Fruit fly (Drosophila melanogaster) whole organism, pupa: ENCODE measurements around the gene CG32052.

Experiments used
- CG10348 ChIP-seq: fragments of 200-800 bp; sonication (Bioruptor generic); IDR thresholded peaks from 2 replicates; pipeline ENCODE4 v1.3.6; 2022; ENCODE audit warnings: missing biosample characterization, missing genetic modification characterization
- CG12605 ChIP-seq: fragments of 200-800 bp; sonication (Bioruptor generic); IDR thresholded peaks from 2 replicates; pipeline ENCODE4 v1.3.6; 2022; ENCODE audit warnings: missing biosample characterization, missing genetic modification characterization
- CG13204 ChIP-seq: fragments of 200-800 bp; sonication (Bioruptor generic); optimal IDR thresholded peaks from 2 replicates; lab custom pipeline; 2018; ENCODE audit warnings: missing biosample characterization, mild to moderate bottlenecking, missing genetic modification characterization, moderate library complexity
- CG14655 ChIP-seq: fragments of 200-800 bp; sonication (Bioruptor generic); optimal IDR thresholded peaks from 3 replicates; lab custom pipeline; 2017; ENCODE audit warnings: mild to moderate bottlenecking, missing biosample characterization, missing genetic modification reagents, missing genetic modification characterization
- CG15710 ChIP-seq: fragments of 200-800 bp; sonication (Bioruptor generic); optimal IDR thresholded peaks from 2 replicates; lab custom pipeline; 2018; ENCODE audit warnings: missing biosample characterization, mild to moderate bottlenecking, missing genetic modification characterization, moderate library complexity
- CG17806 ChIP-seq: fragments of 200-800 bp; sonication (Bioruptor generic); optimal IDR thresholded peaks from 2 replicates; lab custom pipeline; 2018; ENCODE audit warnings: missing biosample characterization, mild to moderate bottlenecking, missing genetic modification characterization, moderate library complexity
- CG32121 ChIP-seq: fragments of 200-800 bp; sonication (Bioruptor generic); IDR thresholded peaks from 2 replicates; pipeline ENCODE4 v1.3.6; 2022; ENCODE audit warnings: missing biosample characterization, missing genetic modification characterization
- CG34367 ChIP-seq: fragments of 200-800 bp; sonication (Bioruptor generic); optimal IDR thresholded peaks from 2 replicates; lab custom pipeline; 2018; ENCODE audit warnings: missing biosample characterization, mild to moderate bottlenecking, missing genetic modification characterization
- CG4496 ChIP-seq: fragments of 200-800 bp; sonication (Bioruptor generic); IDR thresholded peaks from 3 replicates; pipeline ENCODE4 v1.3.6; 2022; ENCODE audit warnings: missing biosample characterization, missing genetic modification characterization
- CG8159 ChIP-seq: fragments of 200-800 bp; sonication (Bioruptor generic); optimal IDR thresholded peaks from 3 replicates; lab custom pipeline; 2018; ENCODE audit warnings: missing biosample characterization, mild to moderate bottlenecking, missing genetic modification characterization, moderate library complexity
- CG8301 ChIP-seq: fragments of 200-800 bp; sonication (Bioruptor generic); optimal IDR thresholded peaks from 2 replicates; lab custom pipeline; 2018; ENCODE audit warnings: missing biosample characterization, mild to moderate bottlenecking, missing genetic modification characterization
- CG9948 ChIP-seq: fragments of 200-800 bp; sonication (Bioruptor generic); optimal IDR thresholded peaks from 2 replicates; lab custom pipeline; 2018; ENCODE audit warnings: missing biosample characterization, mild to moderate bottlenecking, missing genetic modification characterization, moderate library complexity
- D1 ChIP-seq: fragments of 200-800 bp; sonication (Bioruptor generic); optimal IDR thresholded peaks from 2 replicates; lab custom pipeline; 2018; ENCODE audit warnings: missing biosample characterization, mild to moderate bottlenecking, missing genetic modification characterization, moderate library complexity
- Ets98B ChIP-seq: fragments of 200-800 bp; sonication (Bioruptor generic); IDR thresholded peaks from 2 replicates; pipeline ENCODE4 v1.3.6; 2022; ENCODE audit warnings: missing biosample characterization, missing genetic modification characterization
- Pif1A ChIP-seq: fragments of 200-800 bp; sonication (Bioruptor generic); optimal IDR thresholded peaks from 3 replicates; lab custom pipeline; 2016; ENCODE audit warnings: missing biosample characterization, missing genetic modification characterization
- Pif1B ChIP-seq: fragments of 200-800 bp; sonication (Bioruptor generic); optimal IDR thresholded peaks from 3 replicates; lab custom pipeline; 2016; ENCODE audit warnings: missing biosample characterization, missing genetic modification characterization
- Snoo ChIP-seq: fragments of 200-800 bp; sonication (Bioruptor generic); optimal IDR thresholded peaks from 3 replicates; lab custom pipeline; 2017; ENCODE audit warnings: missing biosample characterization, mild to moderate bottlenecking, missing genetic modification characterization, inconsistent platforms
- fd96Ca ChIP-seq: fragments of 200-800 bp; sonication (Bioruptor generic); IDR thresholded peaks from 3 replicates; pipeline ENCODE4 v1.3.6; 2022; ENCODE audit warnings: missing biosample characterization, missing genetic modification characterization
- gl ChIP-seq: fragments of 200-800 bp; sonication (Bioruptor generic); optimal IDR thresholded peaks from 2 replicates; lab custom pipeline; 2018; ENCODE audit warnings: missing biosample characterization, mild to moderate bottlenecking, missing genetic modification characterization
- rn ChIP-seq: fragments of 200-800 bp; sonication (Bioruptor generic); IDR thresholded peaks from 2 replicates; pipeline ENCODE4 v1.3.6; 2022; ENCODE audit warnings: missing biosample characterization, missing genetic modification characterization

Gene CG32052

DNA sequence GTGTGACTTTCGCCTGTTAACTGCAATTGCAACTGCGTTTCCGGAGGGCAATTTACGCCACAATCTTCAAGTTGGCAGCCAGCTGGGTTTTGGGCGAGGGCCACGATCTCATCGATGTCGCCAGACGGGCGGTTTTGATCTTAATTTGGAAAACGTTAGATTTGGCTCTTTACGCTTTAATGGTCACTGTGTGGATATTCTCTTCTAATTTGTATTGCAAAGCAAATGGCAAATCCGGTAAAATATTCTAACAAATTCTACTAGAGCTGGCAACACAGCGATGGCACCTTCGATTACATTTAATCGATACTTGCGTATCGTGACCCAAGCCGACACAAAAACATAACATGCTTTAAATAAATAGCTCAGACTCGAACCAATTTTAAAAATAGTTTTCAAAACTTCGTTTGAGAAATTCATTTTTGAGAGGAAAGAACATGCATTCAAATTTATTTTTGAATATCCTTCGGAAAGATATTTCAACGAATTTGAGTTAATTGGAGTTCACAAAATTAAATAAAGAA is 49.7 kb downstream of the CG32052 start, which contains the start of gene I-2:
TSS of gene I-2 (minus strand) at position 282 of the 524 bp plus-strand sequence.
- TF ChIP-seq D1 = no peak
- TF ChIP-seq rn (GFP tag; lab: Robert Waterston, UW) = no peak
- no peak for TF ChIP-seq CG14655 (GFP tag; lab: Kevin White, UChicago)
- TF ChIP-seq fd96Ca (GFP tag; lab: Robert Waterston, UW) = no peak
- no peak for TF ChIP-seq CG4496 (GFP tag; lab: Robert Waterston, UW)
- no peak for TF ChIP-seq CG17806 (tag; lab: Kevin White, UChicago)
- TF ChIP-seq Pif1B (GFP tag; lab: Kevin White, UChicago) = no peak
- TF ChIP-seq CG34367 (tag; lab: Kevin White, UChicago) = no peak
- no peak for TF ChIP-seq gl (tag; lab: Kevin White, UChicago)
- no peak for TF ChIP-seq CG8301 (tag; lab: Kevin White, UChicago)
- no peak for TF ChIP-seq CG8159 (tag; lab: Kevin White, UChicago)

DNA sequence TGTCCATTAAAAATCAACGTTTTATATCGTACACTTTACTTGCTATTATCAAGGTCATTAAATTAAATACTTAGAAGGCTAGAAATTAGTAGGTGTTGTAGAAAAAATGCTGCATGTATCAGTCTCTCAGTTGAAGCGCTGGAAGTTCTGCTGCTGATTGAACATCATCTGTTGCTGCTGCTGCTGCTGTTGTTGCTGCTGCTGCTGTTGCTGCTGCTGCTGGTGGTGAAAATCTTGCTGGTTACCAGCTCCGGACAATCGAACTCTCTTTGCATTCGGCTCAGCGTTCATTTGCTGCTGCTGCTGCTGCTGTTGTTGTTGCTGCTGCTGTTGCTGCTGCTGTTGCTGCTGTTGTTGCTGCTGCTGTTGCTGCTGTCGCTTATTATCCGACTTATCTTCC is 50.2 kb downstream of the CG32052 start:
- TF ChIP-seq rn (GFP tag; lab: Robert Waterston, UW) = no peak
- TF ChIP-seq CG9948 (tag; lab: Kevin White, UChicago) = no peak
- no peak for TF ChIP-seq Ets98B (GFP tag; lab: Robert Waterston, UW)
- no peak for TF ChIP-seq Pif1B (GFP tag; lab: Kevin White, UChicago)
- no peak for TF ChIP-seq CG15710 (tag; lab: Kevin White, UChicago)
- TF ChIP-seq fd96Ca (GFP tag; lab: Robert Waterston, UW) = no peak
- no peak for TF ChIP-seq CG17806 (tag; lab: Kevin White, UChicago)
- no peak for TF ChIP-seq CG4496 (GFP tag; lab: Robert Waterston, UW)
- no peak for TF ChIP-seq CG8159 (tag; lab: Kevin White, UChicago)
- TF ChIP-seq CG32121 (GFP tag; lab: Robert Waterston, UW) = no peak
- TF ChIP-seq, all 21 proteins: peak for 0

DNA sequence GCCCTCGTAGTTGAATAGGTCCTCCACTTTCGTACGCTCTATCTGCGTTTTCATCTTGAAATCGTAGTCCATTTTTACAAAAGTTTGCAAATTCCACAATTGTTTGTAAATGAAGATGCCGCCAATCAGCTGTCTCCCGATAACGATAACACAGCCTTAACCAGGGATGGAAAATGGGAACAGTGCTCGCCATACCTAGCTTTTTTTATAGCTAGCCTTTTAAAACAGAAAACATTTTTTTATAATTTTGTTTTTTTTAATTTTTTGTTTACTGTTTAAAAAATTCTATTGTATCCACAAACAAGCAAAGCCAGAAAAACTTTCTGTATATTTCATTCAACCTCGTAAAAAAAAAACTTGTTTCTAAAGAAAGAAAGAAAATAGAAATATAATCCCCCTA is 51.7 kb downstream of the CG32052 start, which contains the start of gene Cdk8:
TSS of gene Cdk8 (minus strand) at position 137 of the 400 bp plus-strand sequence.
- no peak for TF ChIP-seq Ets98B (GFP tag; lab: Robert Waterston, UW)
- TF ChIP-seq Snoo (tag; lab: Kevin White, UChicago) = no peak
- no peak for TF ChIP-seq CG4496 (GFP tag; lab: Robert Waterston, UW)
- TF ChIP-seq CG34367 (tag; lab: Kevin White, UChicago) = no peak
- no peak for TF ChIP-seq CG14655 (GFP tag; lab: Kevin White, UChicago)
- no peak for TF ChIP-seq Pif1A
- TF ChIP-seq D1 = peak; percentile 53
- peak; percentile 5 for TF ChIP-seq CG17806 (tag; lab: Kevin White, UChicago)
- TF ChIP-seq CG8301 (tag; lab: Kevin White, UChicago) = no peak
- no peak for TF ChIP-seq CG8159 (tag; lab: Kevin White, UChicago)
- TF ChIP-seq CG12605 (GFP tag; lab: Robert Waterston, UW) = no peak
- peak; percentile 38; the same call in 1 of the 2 replicates for TF ChIP-seq CG32121 (GFP tag; lab: Robert Waterston, UW)
- TF ChIP-seq CG15710 (tag; lab: Kevin White, UChicago) = peak; percentile 5
- no peak for TF ChIP-seq CG10348
- TF ChIP-seq, all 21 proteins: peak for 4

- TF ChIP-seq D1 (no peak), CG8301 (tag; lab: Kevin White, UChicago) (no peak), CG10348 (no peak), CG4496 (GFP tag; lab: Robert Waterston, UW) (no peak), CG13204 (no peak), CG9948 (tag; lab: Kevin White, UChicago) (no peak), Snoo (tag; lab: Kevin White, UChicago) (no peak), rn (GFP tag; lab: Robert Waterston, UW) (no peak), CG12605 (GFP tag; lab: Robert Waterston, UW) (no peak), CG17806 (tag; lab: Kevin White, UChicago) (no peak), fd96Ca (GFP tag; lab: Robert Waterston, UW) (no peak), gl (tag; lab: Kevin White, UChicago) (no peak), Ets98B (GFP tag; lab: Robert Waterston, UW) (no peak), CG8159 (tag; lab: Kevin White, UChicago) (no peak), Pif1B (GFP tag; lab: Kevin White, UChicago) (no peak), CG32121 (GFP tag; lab: Robert Waterston, UW) (no peak), CG34367 (tag; lab: Kevin White, UChicago) (no peak)
Measured at dm6 chr3L:9840710-9841109, 53.9 kb downstream of the CG32052 start.

- TF ChIP-seq Snoo (tag; lab: Kevin White, UChicago) (no peak), CG15710 (tag; lab: Kevin White, UChicago) (no peak), rn (GFP tag; lab: Robert Waterston, UW) (no peak), D1 (no peak), CG8159 (tag; lab: Kevin White, UChicago) (no peak), CG9948 (tag; lab: Kevin White, UChicago) (no peak), Pif1A (no peak), fd96Ca (GFP tag; lab: Robert Waterston, UW) (no peak), Ets98B (GFP tag; lab: Robert Waterston, UW) (no peak), CG13204 (no peak), CG32121 (GFP tag; lab: Robert Waterston, UW) (no peak), gl (tag; lab: Kevin White, UChicago) (no peak), CG10348 (no peak), Pif1B (GFP tag; lab: Kevin White, UChicago) (no peak), CG8301 (tag; lab: Kevin White, UChicago) (no peak)
Measured at dm6 chr3L:9842043-9842442, 55.2 kb downstream of the CG32052 start.
